Fruit fly (Drosophila melanogaster): Measurements from ENCODE around the gene CG34117.

CG34117 gene

dm6 chr3R:9394385-9395042 lies 5.3 kb downstream of the CG34117 start, which contains the start of gene FER (continued):
- no peak for TF ChIP-seq Lpt (GFP tag; optimal IDR thresholded peaks at IDR 0.05)
- peak; percentile 51 for TF ChIP-seq vri (GFP tag; optimal IDR thresholded peaks at IDR 0.05)
- TF ChIP-seq CG8119 (GFP tag; IDR thresholded peaks at IDR 0.05) = peak; percentile 35; the same call in 1 of the 3 replicates
- TF ChIP-seq CG10669 (GFP tag; optimal IDR thresholded peaks at IDR 0.05) = no peak
- no peak for TF ChIP-seq CG34406 (GFP tag; optimal IDR thresholded peaks at IDR 0.05)
- no peak for TF ChIP-seq Gug (GFP tag; IDR thresholded peaks at IDR 0.05)
- TF ChIP-seq svp (GFP tag) = peak; percentile 65
- TF ChIP-seq CG31627 (GFP tag; optimal IDR thresholded peaks at IDR 0.05) = no peak
- no peak for TF ChIP-seq CG11294 (GFP tag; IDR thresholded peaks at IDR 0.05)
- no peak for TF ChIP-seq pdm3 (GFP tag; optimal IDR thresholded peaks at IDR 0.05)
- no peak for TF ChIP-seq Hr38 (GFP tag; optimal IDR thresholded peaks at IDR 0.05)
- no peak for TF ChIP-seq CG6792 (GFP tag; optimal IDR thresholded peaks at IDR 0.05)
- TF ChIP-seq CG6808 (GFP tag; optimal IDR thresholded peaks at IDR 0.05) = no peak
- peak; percentile 33 for TF ChIP-seq fkh (GFP tag; optimal IDR thresholded peaks at IDR 0.05)
- no peak for TF ChIP-seq Sox15 (GFP tag; optimal IDR thresholded peaks at IDR 0.05)
- no peak for TF ChIP-seq CG8632 (GFP tag; optimal IDR thresholded peaks at IDR 0.05)
- TF ChIP-seq CG1621 (tag; optimal IDR thresholded peaks at IDR 0.05) = peak; percentile 63
- TF ChIP-seq fd85E (GFP tag; optimal IDR thresholded peaks at IDR 0.05) = no peak
- TF ChIP-seq Smox (GFP tag; optimal IDR thresholded peaks at IDR 0.05) = no peak
- TF ChIP-seq CG9139 (GFP tag; optimal IDR thresholded peaks at IDR 0.05) = peak; percentile 58
- peak; percentile 35 for TF ChIP-seq CG3919 (GFP tag; optimal IDR thresholded peaks at IDR 0.05)
- peak; percentile 5 for TF ChIP-seq Eip75B (GFP tag; optimal IDR thresholded peaks at IDR 0.05)
- no peak for TF ChIP-seq OdsH (GFP tag; optimal IDR thresholded peaks at IDR 0.05)
- TF ChIP-seq salr (GFP tag; optimal IDR thresholded peaks at IDR 0.05) = no peak
- TF ChIP-seq Blimp-1 (GFP tag; optimal IDR thresholded peaks at IDR 0.05) = no peak

dm6 chr3R:9393542-9394025 lies 6.3 kb downstream of the CG34117 start:
- peak; percentile 96 for TF ChIP-seq CG1621 (tag; optimal IDR thresholded peaks at IDR 0.05)
- peak; percentile 95 to 96 for TF ChIP-seq salr (GFP tag; optimal IDR thresholded peaks at IDR 0.05)
- TF ChIP-seq Hr39 (GFP tag; optimal IDR thresholded peaks at IDR 0.05) = peak; percentile 91
- peak; percentile 78 for TF ChIP-seq CG11902 (GFP tag; optimal IDR thresholded peaks at IDR 0.05)
- TF ChIP-seq CG6163 (GFP tag; IDR thresholded peaks at IDR 0.05) = peak; percentile 98
- TF ChIP-seq CG11762 (GFP tag; optimal IDR thresholded peaks at IDR 0.05; ENCODE audit: insufficient read depth) = peak; percentile 95
- TF ChIP-seq CG8632 (GFP tag; optimal IDR thresholded peaks at IDR 0.05) = peak; percentile 91
- TF ChIP-seq fkh (GFP tag; optimal IDR thresholded peaks at IDR 0.05) = peak; percentile 93
- peak; percentile 93 for TF ChIP-seq CG7368 (GFP tag; optimal IDR thresholded peaks at IDR 0.05)
- TF ChIP-seq Hr4 (GFP tag; optimal IDR thresholded peaks at IDR 0.05) = peak; percentile 86
- TF ChIP-seq Met (GFP tag; optimal IDR thresholded peaks at IDR 0.05) = peak; percentile 94
- TF ChIP-seq dsx (GFP tag; optimal IDR thresholded peaks at IDR 0.05; ENCODE audit: poor library complexity, severe bottlenecking) = peak; percentile 96
- peak; percentile 86 for TF ChIP-seq CG4318 (GFP tag; optimal IDR thresholded peaks at IDR 0.05)
- TF ChIP-seq dac (GFP tag; optimal IDR thresholded peaks at IDR 0.05) = peak; percentile 84
- peak; percentile 81 for TF ChIP-seq fd85E (GFP tag; optimal IDR thresholded peaks at IDR 0.05)
- TF ChIP-seq Hr38 (GFP tag; optimal IDR thresholded peaks at IDR 0.05) = no peak
- peak; percentile 96 for TF ChIP-seq Lpt (GFP tag; optimal IDR thresholded peaks at IDR 0.05)
- TF ChIP-seq cyc (GFP tag; optimal IDR thresholded peaks at IDR 0.05) = peak; percentile 91
- TF ChIP-seq fd59A (GFP tag; optimal IDR thresholded peaks at IDR 0.05) = peak; percentile 97
- TF ChIP-seq Eip78C (GFP tag) = peak; percentile 98
- peak; percentile 95 for TF ChIP-seq eg (GFP tag; IDR thresholded peaks at IDR 0.05)
- peak; percentile 89 for TF ChIP-seq CG34406 (GFP tag; optimal IDR thresholded peaks at IDR 0.05)
- peak; percentile 70 for TF ChIP-seq Sox15 (GFP tag; optimal IDR thresholded peaks at IDR 0.05)
- peak; percentile 98 for TF ChIP-seq Ets96B (tag; optimal IDR thresholded peaks at IDR 0.05)
- TF ChIP-seq spab (GFP tag; optimal IDR thresholded peaks at IDR 0.05) = peak; percentile 96
- peak; percentile 95 for TF ChIP-seq Gug (GFP tag; IDR thresholded peaks at IDR 0.05)
- peak; percentile 94 for TF ChIP-seq svp (GFP tag)
- TF ChIP-seq Blimp-1 (GFP tag; optimal IDR thresholded peaks at IDR 0.05) = peak; percentile 82
- peak; percentile 91 for TF ChIP-seq CG31627 (GFP tag; optimal IDR thresholded peaks at IDR 0.05)
- peak; percentile 94 for TF ChIP-seq Eip75B (GFP tag; optimal IDR thresholded peaks at IDR 0.05)
- TF ChIP-seq topi (GFP tag; optimal IDR thresholded peaks at IDR 0.05) = peak; percentile 92
- peak; percentile 97 to 98 for TF ChIP-seq ss (GFP tag; optimal IDR thresholded peaks at IDR 0.05)
- TF ChIP-seq pdm3 (GFP tag; optimal IDR thresholded peaks at IDR 0.05) = peak; percentile 92
- peak; percentile 92 for TF ChIP-seq Sox102F (GFP tag; optimal IDR thresholded peaks at IDR 0.05)
- peak; percentile 97 for TF ChIP-seq Sox14 (GFP tag; optimal IDR thresholded peaks at IDR 0.05)
- peak; percentile 70 for TF ChIP-seq Eip93F (GFP tag; optimal IDR thresholded peaks at IDR 0.05)
- peak; percentile 95 for TF ChIP-seq CG32006 (GFP tag; optimal IDR thresholded peaks at IDR 0.05)
